Worm (Caenorhabditis elegans): ENCODE measurements around the gene osm-5.

ce11 chrX:2955628-2956027 lies 28.4 kb upstream of the osm-5 start:
- TF ChIP-seq fos-1 (tag; optimal IDR thresholded peaks at IDR 0.05), result no peak
- no peak for TF ChIP-seq snpc-4 (tag; optimal IDR thresholded peaks at IDR 0.05)
- no peak for TF ChIP-seq nhr-12 (tag; optimal IDR thresholded peaks at IDR 0.05)

All from whole organism, L1 larva.